Worm (Caenorhabditis elegans) whole organism, young adult: ENCODE data around the gene T11G6.5.

Experiments
- B0019.2 ChIP-seq: fragments of 200-800 bp; sonication (Bioruptor generic); conservative IDR thresholded peaks from 2 replicates; pipeline ENCODE4 v1.3.6; 2022; ENCODE audit warnings: missing genetic modification reagents, missing genetic modification characterization, missing compliant biosample characterization
- B0035.1 ChIP-seq: sonication (generic microtip); optimal IDR thresholded peaks from 2 replicates; lab custom pipeline; 2016; ENCODE audit warnings: missing genetic modification characterization, mild to moderate bottlenecking, missing compliant biosample characterization, missing genotype, missing genetic modification reagents
- B0261.1 ChIP-seq: sonication (generic microtip); optimal IDR thresholded peaks from 2 replicates; lab custom pipeline; 2016; ENCODE audit warnings: mild to moderate bottlenecking, missing genetic modification characterization, moderate library complexity, missing compliant biosample characterization
- F10E7.11 ChIP-seq: sonication (generic microtip); optimal IDR thresholded peaks from 2 replicates; lab custom pipeline; 2017; ENCODE audit warnings: mild to moderate bottlenecking, missing genetic modification characterization, moderate library complexity, missing compliant biosample characterization
- F33H1.4 ChIP-seq: fragments of 200-800 bp; sonication (Bioruptor generic); IDR thresholded peaks from 2 replicates; pipeline ENCODE4 v1.3.6; 2022; ENCODE audit warnings: missing genetic modification reagents, missing genetic modification characterization, missing compliant biosample characterization
- F49E8.2 ChIP-seq: sonication (generic microtip); optimal IDR thresholded peaks from 3 replicates; lab custom pipeline; 2017; ENCODE audit warnings: missing genetic modification characterization, mild to moderate bottlenecking, missing compliant biosample characterization, antibody characterized with exemption, moderate library complexity; ENCODE audit not compliant: insufficient read depth
- F57A8.1 ChIP-seq: fragments of 200-800 bp; sonication (Bioruptor generic); optimal IDR thresholded peaks from 2 replicates; lab custom pipeline; 2018; ENCODE audit warnings: mild to moderate bottlenecking, missing genetic modification characterization, moderate library complexity, missing compliant biosample characterization
- Y67H2A.10 ChIP-seq: fragments of 200-800 bp; sonication (Bioruptor generic); conservative IDR thresholded peaks from 2 replicates; pipeline ENCODE4 v1.3.6; 2022; ENCODE audit warnings: missing genetic modification reagents, missing genetic modification characterization, missing compliant biosample characterization
- ama-1 ChIP-seq, 3 experiments: fragments of 150-350 bp in 1 of 3; sonication (generic microtip) in 2 of 3; optimal IDR thresholded peaks; 2 replicates each; lab custom pipeline; 2014 to 2018; ENCODE audit warnings: missing biosample characterization in 2 of 3, missing genetic modification characterization in 2 of 3, missing genetic modification reagents in 2 of 3
- aptf-2 ChIP-seq: fragments of 200-800 bp; sonication (Bioruptor generic); conservative IDR thresholded peaks from 2 replicates; pipeline ENCODE4 v1.3.6; 2022; ENCODE audit warnings: missing genetic modification reagents, missing genetic modification characterization, missing compliant biosample characterization
- atf-7 ChIP-seq: sonication (generic microtip); optimal IDR thresholded peaks from 2 replicates; lab custom pipeline; 2017; ENCODE audit warnings: mild to moderate bottlenecking, missing genetic modification characterization, missing compliant biosample characterization
- athp-1 ChIP-seq: sonication (generic microtip); optimal IDR thresholded peaks from 2 replicates; lab custom pipeline; 2017; ENCODE audit warnings: mild to moderate bottlenecking, missing genetic modification characterization, missing compliant biosample characterization
- attf-5 ChIP-seq: fragments of 200-800 bp; sonication (Bioruptor generic); optimal IDR thresholded peaks from 2 replicates; lab custom pipeline; 2018; ENCODE audit warnings: mild to moderate bottlenecking, missing genetic modification characterization, missing compliant biosample characterization
- attf-6 ChIP-seq: fragments of 200-800 bp; sonication (Bioruptor generic); IDR thresholded peaks from 2 replicates; pipeline ENCODE4 v1.3.6; 2022; ENCODE audit warnings: missing genetic modification reagents, missing genetic modification characterization, missing compliant biosample characterization
- ceh-79 ChIP-seq: sonication (generic microtip); optimal IDR thresholded peaks from 2 replicates; lab custom pipeline; 2017; ENCODE audit warnings: mild to moderate bottlenecking, missing genetic modification characterization, missing compliant biosample characterization
- dox-1 ChIP-seq: fragments of 200-800 bp; sonication (Bioruptor generic); IDR thresholded peaks from 2 replicates; pipeline ENCODE4 v1.3.6; 2022; ENCODE audit warnings: missing genetic modification reagents, missing genetic modification characterization, missing compliant biosample characterization
- dpff-1 ChIP-seq: sonication (generic microtip); optimal IDR thresholded peaks from 2 replicates; lab custom pipeline; 2017; ENCODE audit warnings: mild to moderate bottlenecking, missing genetic modification characterization, missing compliant biosample characterization
- dpl-1 ChIP-seq: fragments of 150-350 bp; optimal IDR thresholded peaks from 2 replicates; lab custom pipeline; 2014; ENCODE audit warnings: missing biosample characterization, missing genetic modification reagents, missing genetic modification characterization
- egl-44 ChIP-seq: fragments of 200-800 bp; sonication (Bioruptor generic); IDR thresholded peaks from 2 replicates; pipeline ENCODE4 v1.3.6; 2022; ENCODE audit warnings: missing genetic modification reagents, missing genetic modification characterization, missing compliant biosample characterization
- egrh-3 ChIP-seq: fragments of 200-800 bp; sonication (Bioruptor generic); IDR thresholded peaks from 2 replicates; pipeline ENCODE4 v1.3.6; 2022; ENCODE audit warnings: missing genetic modification reagents, missing genetic modification characterization, missing compliant biosample characterization
- ets-4 ChIP-seq: fragments of 200-800 bp; sonication (Bioruptor generic); optimal IDR thresholded peaks from 2 replicates; lab custom pipeline; 2018; ENCODE audit warnings: mild to moderate bottlenecking, missing genetic modification characterization, missing compliant biosample characterization
- fkh-3 ChIP-seq: sonication (generic microtip); optimal IDR thresholded peaks from 2 replicates; lab custom pipeline; 2016; ENCODE audit warnings: mild to moderate bottlenecking, missing genetic modification characterization, missing compliant biosample characterization
- him-1 ChIP-seq: sonication (generic microtip); optimal IDR thresholded peaks from 2 replicates; lab custom pipeline; 2016; ENCODE audit warnings: missing genotype, missing genetic modification reagents, missing genetic modification characterization, missing compliant biosample characterization
- hmg-1.2 ChIP-seq: fragments of 200-800 bp; sonication (Bioruptor generic); IDR thresholded peaks from 2 replicates; pipeline ENCODE4 v1.3.6; 2022; ENCODE audit warnings: missing genetic modification reagents, missing genetic modification characterization, missing compliant biosample characterization
- hsf-1 ChIP-seq: fragments of 200-800 bp; sonication (Bioruptor generic); IDR thresholded peaks from 2 replicates; pipeline ENCODE4 v1.3.6; 2022; ENCODE audit warnings: missing genetic modification reagents, missing genetic modification characterization, missing compliant biosample characterization
- lag-1 ChIP-seq: fragments of 200-800 bp; sonication (Bioruptor generic); IDR thresholded peaks from 2 replicates; pipeline ENCODE4 v1.3.6; 2022; ENCODE audit warnings: missing genetic modification reagents, missing genetic modification characterization, missing compliant biosample characterization
- let-526 ChIP-seq: fragments of 200-800 bp; sonication (Bioruptor generic); IDR thresholded peaks from 2 replicates; pipeline ENCODE4 v1.3.6; 2022; ENCODE audit warnings: missing genetic modification reagents, missing genetic modification characterization, missing compliant biosample characterization
- lin-26 ChIP-seq: fragments of 200-800 bp; sonication (Bioruptor generic); IDR thresholded peaks from 2 replicates; pipeline ENCODE4 v1.3.6; 2022; ENCODE audit warnings: missing genetic modification reagents, missing genetic modification characterization, missing compliant biosample characterization
- lin-35 ChIP-seq, 3 experiments: fragments of 150-350 bp in 2 of 3; sonication (generic microtip) in 1 of 3; optimal IDR thresholded peaks; 2 replicates each; lab custom pipeline; 2014 to 2018; ENCODE audit warnings: missing biosample characterization in 3 of 3, missing genetic modification characterization in 3 of 3, missing genetic modification reagents in 3 of 3
- lsl-1 ChIP-seq: fragments of 200-800 bp; sonication (Bioruptor generic); optimal IDR thresholded peaks from 2 replicates; lab custom pipeline; 2018; ENCODE audit warnings: mild to moderate bottlenecking, missing genetic modification characterization, moderate library complexity, missing compliant biosample characterization
- lsy-27 ChIP-seq: sonication (generic microtip); optimal IDR thresholded peaks from 2 replicates; lab custom pipeline; 2017; ENCODE audit warnings: missing genetic modification characterization, mild to moderate bottlenecking, missing compliant biosample characterization, antibody characterized with exemption, missing genotype, borderline replicate concordance; ENCODE audit not compliant: insufficient read depth
- mcd-1 ChIP-seq: fragments of 200-800 bp; sonication (Bioruptor generic); IDR thresholded peaks from 2 replicates; pipeline ENCODE4 v1.3.6; 2022; ENCODE audit warnings: missing genetic modification reagents, missing genetic modification characterization, missing compliant biosample characterization
- nhr-179 ChIP-seq: sonication (generic microtip); optimal IDR thresholded peaks from 2 replicates; lab custom pipeline; 2016; ENCODE audit warnings: mild to moderate bottlenecking, missing genetic modification characterization, missing compliant biosample characterization
- nhr-90 ChIP-seq: sonication (generic microtip); optimal IDR thresholded peaks from 2 replicates; lab custom pipeline; 2016; ENCODE audit warnings: missing genotype, mild to moderate bottlenecking, missing genetic modification characterization, missing compliant biosample characterization
- rec-8 ChIP-seq, 2 experiments: sonication (generic microtip); optimal IDR thresholded peaks; 2 replicates each; lab custom pipeline; 2016; ENCODE audit warnings: mild to moderate bottlenecking in 2 of 2, missing genetic modification characterization in 2 of 2, missing genetic modification reagents in 2 of 2, missing genotype in 2 of 2, missing biosample characterization in 1 of 2, missing compliant biosample characterization in 1 of 2, moderate library complexity in 1 of 2
- repo-1 ChIP-seq: sonication (generic microtip); optimal IDR thresholded peaks from 2 replicates; lab custom pipeline; 2017; ENCODE audit warnings: mild to moderate bottlenecking, missing genetic modification characterization, missing compliant biosample characterization
- unc-130 ChIP-seq: sonication (generic microtip); optimal IDR thresholded peaks from 2 replicates; lab custom pipeline; 2016; ENCODE audit warnings: missing genetic modification reagents, missing genetic modification characterization, missing compliant biosample characterization
- zim-3 ChIP-seq: sonication (generic microtip); optimal IDR thresholded peaks from 2 replicates; lab custom pipeline; 2017; ENCODE audit warnings: mild to moderate bottlenecking, missing genetic modification characterization, moderate library complexity, missing compliant biosample characterization
- ztf-18 ChIP-seq: sonication (generic microtip); optimal IDR thresholded peaks from 2 replicates; lab custom pipeline; 2016; ENCODE audit warnings: missing genotype, mild to moderate bottlenecking, missing genetic modification characterization, missing compliant biosample characterization
- ztf-25 ChIP-seq: fragments of 200-800 bp; sonication (Bioruptor generic); IDR thresholded peaks from 2 replicates; pipeline ENCODE4 v1.3.6; 2022; ENCODE audit warnings: missing genetic modification reagents, missing genetic modification characterization, missing compliant biosample characterization

Gene T11G6.5

ce11 chrIV:10868629-10869251 is 26.2 kb upstream of the T11G6.5 start, which contains the start of gene F13E9.11:
Gene F13E9.11 (minus strand): TSS chrIV:10869135.
- no peak for TF ChIP-seq lin-26 (GFP tag; lab: Robert Waterston, UW)
- TF ChIP-seq athp-1 (tag; lab: Kevin White, UChicago), result no peak
- no peak; the same call in 1 of the 2 replicates for TF ChIP-seq hmg-1.2 (GFP tag; lab: Robert Waterston, UW)
- TF ChIP-seq unc-130, result no peak
- TF ChIP-seq repo-1 (tag; lab: Kevin White, UChicago), result no peak
- TF ChIP-seq egrh-3, result no peak
- TF ChIP-seq B0019.2, result no peak
- TF ChIP-seq nhr-179 (tag; lab: Kevin White, UChicago), result no peak
- TF ChIP-seq F49E8.2 (tag; lab: Kevin White, UChicago), result no peak
- TF ChIP-seq mcd-1, result no peak
- no peak for TF ChIP-seq nhr-90 (tag; lab: Kevin White, UChicago)
- TF ChIP-seq ama-1 (optimal IDR thresholded peaks at IDR 0.05; lab: Kevin White, UChicago), result no peak
- no peak for TF ChIP-seq ama-1 (GFP tag; optimal IDR thresholded peaks at IDR 0.05; lab: Kevin White, UChicago)
- TF ChIP-seq F33H1.4 (GFP tag; lab: Robert Waterston, UW), result no peak
- no peak for TF ChIP-seq lag-1 (GFP tag; lab: Robert Waterston, UW)
- no peak for TF ChIP-seq lsy-27 (tag; lab: Kevin White, UChicago)

- TF ChIP-seq F57A8.1, result no peak
- no peak for TF ChIP-seq hsf-1 (GFP tag; lab: Robert Waterston, UW)
- TF ChIP-seq nhr-90 (tag; lab: Kevin White, UChicago), result no peak
- no peak for TF ChIP-seq attf-6
- no peak for TF ChIP-seq rec-8 (tag; optimal IDR thresholded peaks at IDR 0.05; lab: Kevin White, UChicago)
- TF ChIP-seq B0035.1 (tag; lab: Kevin White, UChicago), result no peak
- no peak for TF ChIP-seq attf-5 (GFP tag; lab: Kevin White, UChicago)
- TF ChIP-seq F10E7.11 (tag; lab: Kevin White, UChicago), result no peak
- TF ChIP-seq him-1 (tag; lab: Kevin White, UChicago), result no peak
- no peak for TF ChIP-seq lsl-1 (GFP tag; lab: Kevin White, UChicago)
- TF ChIP-seq dpl-1, result no peak
- no peak for TF ChIP-seq lin-35 (GFP tag; optimal IDR thresholded peaks at IDR 0.05; lab: Kevin White, UChicago)
These were observed 25.0 kb upstream of the T11G6.5 start for ce11 chrIV:10867370-10868146.

DNA sequence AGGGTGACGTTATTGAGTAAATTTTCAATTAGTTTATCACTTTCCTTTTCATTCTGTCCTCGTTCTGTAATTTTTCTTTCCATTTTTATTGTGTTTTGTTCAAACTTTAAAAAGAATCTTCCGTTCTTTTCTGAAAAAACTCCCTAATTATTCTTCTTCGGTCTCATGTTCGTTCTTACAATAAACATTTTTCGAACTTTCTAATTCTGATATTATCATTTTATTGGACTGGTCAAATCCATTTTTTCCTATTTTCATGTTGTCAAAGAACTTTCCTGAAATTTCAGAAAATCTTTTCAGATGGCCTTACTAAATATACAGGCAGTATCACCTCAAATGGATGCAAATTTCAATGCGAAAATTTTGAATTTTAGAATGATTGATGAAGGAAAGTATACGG is 21.5 kb upstream of the T11G6.5 start, which contains the start of gene nish-1:
Gene nish-1, plus strand, starts transcription at position 301 of the 400 bp plus-strand sequence.
- TF ChIP-seq let-526 (no peak), dpff-1 (tag; lab: Kevin White, UChicago) (no peak), ztf-25 (no peak), fkh-3 (tag; lab: Kevin White, UChicago) (no peak), atf-7 (tag; lab: Kevin White, UChicago) (no peak), B0261.1 (tag; lab: Kevin White, UChicago) (no peak), athp-1 (tag; lab: Kevin White, UChicago) (no peak), zim-3 (tag; lab: Kevin White, UChicago) (no peak), ceh-79 (tag; lab: Kevin White, UChicago) (no peak), ztf-18 (tag; lab: Kevin White, UChicago) (no peak), lsy-27 (tag; lab: Kevin White, UChicago) (no peak), dox-1 (GFP tag; lab: Robert Waterston, UW) (no peak), B0019.2 (no peak), ets-4 (no peak), lsl-1 (GFP tag; lab: Kevin White, UChicago) (no peak), aptf-2 (GFP tag; lab: Robert Waterston, UW) (no peak), egl-44 (GFP tag; lab: Robert Waterston, UW) (no peak), attf-6 (no peak), Y67H2A.10 (GFP tag; lab: Robert Waterston, UW) (no peak)
